Fruit fly (Drosophila melanogaster): ENCODE measurements around the gene Wnt4.

DNA sequence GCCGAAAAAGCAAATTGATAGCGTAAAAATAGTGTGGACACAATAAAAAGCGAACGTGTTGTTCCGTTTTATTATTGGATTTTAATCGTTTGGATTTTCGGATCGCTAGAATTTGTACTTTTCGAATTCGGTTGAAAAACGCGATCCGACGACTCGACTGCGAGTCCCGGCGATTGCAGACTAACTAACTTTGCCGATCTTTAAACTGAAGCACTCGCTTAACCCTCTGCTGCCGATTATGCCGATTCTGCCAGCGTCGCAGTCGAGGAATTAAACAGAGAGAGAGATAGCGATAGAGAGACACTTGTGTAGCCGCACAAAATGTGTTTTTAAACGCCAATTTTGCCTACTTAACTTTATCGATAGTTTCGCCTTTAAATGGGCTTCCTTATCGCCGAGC, 36.7 kb downstream of the Wnt4 start:
- TF ChIP-seq CTCF (optimal IDR thresholded peaks at IDR 0.05) (no peak), CG8478 (optimal IDR thresholded peaks at IDR 0.05) (no peak)
